Worm (Caenorhabditis elegans) whole organism, late embryonic: ENCODE data around the gene spc-1.

Experiments used
- ahr-1 ChIP-seq: sonication (generic microtip); optimal IDR thresholded peaks from 2 replicates; lab custom pipeline; 2016; ENCODE audit warnings: missing genetic modification characterization, missing compliant biosample characterization
- ama-1 ChIP-seq: fragments of 150-350 bp; optimal IDR thresholded peaks from 2 replicates; lab custom pipeline; 2014
- ceh-14 ChIP-seq: sonication (generic microtip); optimal IDR thresholded peaks from 2 replicates; lab custom pipeline; 2016; ENCODE audit warnings: missing genotype, missing genetic modification characterization, missing compliant biosample characterization
- che-1 ChIP-seq: sonication (generic microtip); optimal IDR thresholded peaks from 2 replicates; lab custom pipeline; 2016; ENCODE audit warnings: mild to moderate bottlenecking, missing genetic modification characterization, missing compliant biosample characterization
- hlh-13 ChIP-seq: fragments of 200-800 bp; sonication (Bioruptor generic); optimal IDR thresholded peaks from 2 replicates; lab custom pipeline; 2018; ENCODE audit warnings: mild to moderate bottlenecking, missing genetic modification characterization, missing compliant biosample characterization
- hlh-30 ChIP-seq: sonication (generic microtip); optimal IDR thresholded peaks from 2 replicates; lab custom pipeline; 2017; ENCODE audit warnings: antibody characterized with exemption, missing genetic modification characterization, missing compliant biosample characterization; ENCODE audit not compliant: insufficient read depth
- nfya-1 ChIP-seq: sonication (generic microtip); optimal IDR thresholded peaks from 2 replicates; lab custom pipeline; 2017; ENCODE audit warnings: missing genetic modification characterization, mild to moderate bottlenecking, missing compliant biosample characterization, antibody characterized with exemption, moderate library complexity
- nhr-11 ChIP-seq: fragments of 150-350 bp; optimal IDR thresholded peaks from 2 replicates; lab custom pipeline; 2014; ENCODE audit warnings: missing biosample characterization, missing genetic modification characterization
- pqm-1 ChIP-seq: sonication (generic microtip); optimal IDR thresholded peaks from 2 replicates; lab custom pipeline; 2016; ENCODE audit warnings: missing genetic modification characterization, missing compliant biosample characterization
- tbx-2 ChIP-seq: sonication (generic microtip); optimal IDR thresholded peaks from 2 replicates; lab custom pipeline; 2016; ENCODE audit warnings: missing genetic modification characterization, missing compliant biosample characterization
- ttx-3 ChIP-seq: sonication (generic microtip); optimal IDR thresholded peaks from 2 replicates; lab custom pipeline; 2016; ENCODE audit warnings: missing genetic modification reagents, missing genetic modification characterization, missing compliant biosample characterization
- unc-55 ChIP-seq: sonication (generic microtip); optimal IDR thresholded peaks from 2 replicates; lab custom pipeline; 2017; ENCODE audit warnings: missing biosample characterization, missing genetic modification reagents, missing genetic modification characterization
- zip-5 ChIP-seq: sonication (generic microtip); optimal IDR thresholded peaks from 2 replicates; lab custom pipeline; 2016; ENCODE audit warnings: missing genetic modification characterization, missing compliant biosample characterization

DNA sequence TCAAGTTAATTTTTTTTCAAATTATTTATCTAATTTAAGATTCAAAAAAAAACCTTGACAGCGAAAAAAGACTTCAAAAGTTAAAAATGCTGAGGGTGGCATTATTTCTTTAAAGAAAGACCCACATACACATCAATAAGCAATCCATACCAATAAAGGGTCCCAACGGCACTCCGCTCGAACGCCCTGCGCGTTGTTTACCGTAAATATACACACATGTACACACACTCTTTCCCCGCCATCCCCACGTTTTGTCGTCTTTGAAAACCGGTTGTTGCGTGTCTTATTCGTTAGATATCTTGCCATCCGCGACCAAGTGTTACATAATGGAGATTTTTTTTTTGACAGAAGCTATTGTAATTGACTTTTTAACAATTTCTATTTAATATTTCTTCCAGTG, 32.7 kb upstream of the spc-1 start, which contains the start of gene gcc-1:
- TF ChIP-seq ama-1 (lab: Kevin White, UChicago), result no peak
- peak; percentile 36 for TF ChIP-seq nfya-1 (tag; lab: Kevin White, UChicago)
- TF ChIP-seq ceh-14 (tag; lab: Kevin White, UChicago), result no peak
- TF ChIP-seq pqm-1 (tag; lab: Kevin White, UChicago), result no peak
- TF ChIP-seq zip-5 (tag; lab: Kevin White, UChicago), result no peak
- peak; percentile 2 for TF ChIP-seq tbx-2 (tag; lab: Kevin White, UChicago)
- no peak for TF ChIP-seq ttx-3
- TF ChIP-seq nhr-11 (tag; lab: Kevin White, UChicago), result no peak
- TF ChIP-seq che-1 (tag; lab: Kevin White, UChicago), result no peak
- no peak for TF ChIP-seq unc-55 (GFP tag; lab: Kevin White, UChicago)
- no peak for TF ChIP-seq hlh-30
- TF ChIP-seq ahr-1 (tag; lab: Kevin White, UChicago), result no peak
- TF ChIP-seq hlh-13 (GFP tag; lab: Kevin White, UChicago), result no peak
